Worm (Caenorhabditis elegans) whole organism, L2 larva: ENCODE measurements around the gene C56C10.6.
A peak's percentile ranks its signal among the peaks of the same experiment; 100 is the strongest.

Source experiments
- F13H6.1 ChIP-seq: sonication (generic microtip); optimal IDR thresholded peaks from 2 replicates; lab custom pipeline; 2016; ENCODE audit warnings: missing genetic modification characterization, missing compliant biosample characterization
- R02D3.7 ChIP-seq: fragments of 150-350 bp; optimal IDR thresholded peaks from 2 replicates; lab custom pipeline; 2014; ENCODE audit warnings: missing biosample characterization, missing genetic modification characterization
- ceh-82 ChIP-seq: fragments of 150-350 bp; optimal IDR thresholded peaks from 2 replicates; lab custom pipeline; 2014; ENCODE audit warnings: missing biosample characterization, missing genetic modification characterization
- fos-1 ChIP-seq: fragments of 150-350 bp; optimal IDR thresholded peaks from 2 replicates; lab custom pipeline; 2014; ENCODE audit warnings: missing biosample characterization, missing genetic modification characterization
- lin-11 ChIP-seq: fragments of 150-350 bp; sonication (generic microtip); optimal IDR thresholded peaks from 2 replicates; lab custom pipeline; 2014; ENCODE audit warnings: missing biosample characterization, missing genetic modification characterization, inconsistent platforms, mixed read lengths
- lsy-2 ChIP-seq, 2 experiments: fragments of 150-350 bp in 1 of 2; sonication (generic microtip) in 1 of 2; optimal IDR thresholded peaks; 2 replicates each; lab custom pipeline; 2014 to 2017; ENCODE audit warnings: missing biosample characterization in 2 of 2, missing genetic modification characterization in 2 of 2
- mdl-1 ChIP-seq, 2 experiments: fragments of 150-350 bp in 1 of 2; sonication (generic microtip) in 1 of 2; optimal IDR thresholded peaks; 2 replicates each; lab custom pipeline; 2017; ENCODE audit warnings: missing biosample characterization in 2 of 2, missing genetic modification characterization in 2 of 2
- nhr-11 ChIP-seq: fragments of 150-350 bp; optimal IDR thresholded peaks from 2 replicates; lab custom pipeline; 2014; ENCODE audit warnings: missing biosample characterization, missing genetic modification characterization
- nhr-12 ChIP-seq: fragments of 150-350 bp; optimal IDR thresholded peaks from 2 replicates; lab custom pipeline; 2014; ENCODE audit warnings: missing biosample characterization, missing genetic modification characterization
- nhr-23 ChIP-seq: fragments of 150-350 bp; optimal IDR thresholded peaks from 2 replicates; lab custom pipeline; 2014; ENCODE audit warnings: missing biosample characterization, missing genetic modification reagents, missing genetic modification characterization
- skn-1 ChIP-seq: sonication (generic microtip); optimal IDR thresholded peaks from 2 replicates; lab custom pipeline; 2017; ENCODE audit warnings: missing biosample characterization, missing genetic modification characterization
- snpc-4 ChIP-seq: fragments of 150-350 bp; optimal IDR thresholded peaks from 2 replicates; lab custom pipeline; 2014; ENCODE audit warnings: missing biosample characterization, missing genetic modification characterization
- zag-1 ChIP-seq: fragments of 150-350 bp; optimal IDR thresholded peaks from 2 replicates; lab custom pipeline; 2014; ENCODE audit warnings: missing biosample characterization, missing genetic modification characterization
- ztf-11 ChIP-seq: sonication (generic microtip); optimal IDR thresholded peaks from 2 replicates; lab custom pipeline; 2017; ENCODE audit warnings: missing biosample characterization, missing genetic modification characterization

ce11 chrII:6565077-6565476 lies 16.1 kb downstream of the C56C10.6 start, which contains the start of gene mpz-3:
- TF ChIP-seq R02D3.7 (no peak), zag-1 (tag; lab: Kevin White, UChicago) (no peak), ceh-82 (tag; lab: Kevin White, UChicago) (no peak), mdl-1 (tag; optimal IDR thresholded peaks at IDR 0.05; lab: Kevin White, UChicago) (no peak), snpc-4 (tag; lab: Kevin White, UChicago) (no peak), skn-1 (no peak), lsy-2 (tag; optimal IDR thresholded peaks at IDR 0.05; lab: Kevin White, UChicago) (no peak), lin-11 (tag; lab: Kevin White, UChicago) (peak; percentile 4), fos-1 (tag; lab: Kevin White, UChicago) (peak; percentile 57), nhr-11 (tag; lab: Kevin White, UChicago) (no peak), nhr-23 (tag; lab: Kevin White, UChicago) (no peak), nhr-12 (no peak), ztf-11 (tag; lab: Kevin White, UChicago) (no peak), F13H6.1 (tag; lab: Kevin White, UChicago) (peak; percentile 28)
